Worm (Caenorhabditis elegans): ENCODE results near the gene T05G5.1.

T05G5.1 gene

ce11 chrIII:9743239-9743638 lies at the start of gene T05G5.1:
Gene T05G5.1, minus strand, starts transcription at chrIII:9743339.
- no peak for TF ChIP-seq hmg-1.2 (GFP tag; IDR thresholded peaks at IDR 0.05)
- no peak for TF ChIP-seq mcd-1 (GFP tag; IDR thresholded peaks at IDR 0.05)
- TF ChIP-seq rec-8 (tag; optimal IDR thresholded peaks at IDR 0.05), result no peak
- no peak for TF ChIP-seq ccch-3 (GFP tag; optimal IDR thresholded peaks at IDR 0.05)
- TF ChIP-seq lin-40 (tag; optimal IDR thresholded peaks at IDR 0.05), result no peak
- no peak for TF ChIP-seq ceh-58 (GFP tag; IDR thresholded peaks at IDR 0.05)

ce11 chrIII:9789607-9790073 lies 46.5 kb upstream of the T05G5.1 start, which contains the start of gene R10E11.5:
Gene R10E11.5, minus strand, starts transcription at chrIII:9789657.
- TF ChIP-seq madf-8 (GFP tag; conservative IDR thresholded peaks at IDR 0.05) (no peak), die-1 (tag; optimal IDR thresholded peaks at IDR 0.05) (no peak), ceh-40 (GFP tag; IDR thresholded peaks at IDR 0.05) (no peak), lin-35 (GFP tag; optimal IDR thresholded peaks at IDR 0.05) (no peak), unc-62 (GFP tag; optimal IDR thresholded peaks at IDR 0.05) (no peak), somi-1 (GFP tag; optimal IDR thresholded peaks at IDR 0.05) (no peak), bed-1 (GFP tag; IDR thresholded peaks at IDR 0.05) (no peak), hmg-1.2 (GFP tag; IDR thresholded peaks at IDR 0.05) (no peak), snpc-4 (GFP tag; optimal IDR thresholded peaks at IDR 0.05) (no peak), snpc-4 (tag; optimal IDR thresholded peaks at IDR 0.05) (no peak), akir-1 (GFP tag; optimal IDR thresholded peaks at IDR 0.05) (no peak), F23B12.7 (tag; optimal IDR thresholded peaks at IDR 0.05; ENCODE audit: insufficient read depth) (no peak), mxl-1 (tag; optimal IDR thresholded peaks at IDR 0.05) (no peak), bed-2 (GFP tag; IDR thresholded peaks at IDR 0.05) (no peak), hmg-20 (GFP tag; IDR thresholded peaks at IDR 0.05) (no peak), nfyb-1 (GFP tag; IDR thresholded peaks at IDR 0.05) (no peak), egl-18 (GFP tag; IDR thresholded peaks at IDR 0.05) (no peak), ztf-3 (GFP tag; optimal IDR thresholded peaks at IDR 0.05) (no peak), nhr-80 (tag; optimal IDR thresholded peaks at IDR 0.05) (no peak)

ce11 chrIII:9789083-9789482 lies 45.9 kb upstream of the T05G5.1 start:
- TF ChIP-seq tlf-1 (GFP tag; optimal IDR thresholded peaks at IDR 0.05), result no peak
- TF ChIP-seq nfya-2 (GFP tag; IDR thresholded peaks at IDR 0.05), result no peak
- no peak for TF ChIP-seq C06A6.2 (GFP tag; conservative IDR thresholded peaks at IDR 0.05)
- no peak for TF ChIP-seq him-1 (tag; optimal IDR thresholded peaks at IDR 0.05)
- TF ChIP-seq ceh-27 (GFP tag; optimal IDR thresholded peaks at IDR 0.05), result no peak
- TF ChIP-seq ZK185.1 (tag; optimal IDR thresholded peaks at IDR 0.05; ENCODE audit: poor library complexity, severe bottlenecking), result no peak
- no peak for TF ChIP-seq Y67H2A.10 (GFP tag; conservative IDR thresholded peaks at IDR 0.05)
- no peak for TF ChIP-seq chd-7 (tag; optimal IDR thresholded peaks at IDR 0.05)
- no peak for TF ChIP-seq Y53G8AR.9 (GFP tag; conservative IDR thresholded peaks at IDR 0.05)
- TF ChIP-seq hlh-12 (tag; optimal IDR thresholded peaks at IDR 0.05), result no peak
- no peak for TF ChIP-seq attf-3 (GFP tag; conservative IDR thresholded peaks at IDR 0.05)
- TF ChIP-seq madf-8 (GFP tag; conservative IDR thresholded peaks at IDR 0.05), result no peak
- no peak for TF ChIP-seq efl-1 (GFP tag; optimal IDR thresholded peaks at IDR 0.05)

- TF ChIP-seq let-607 (tag; optimal IDR thresholded peaks at IDR 0.05) (peak; percentile 97 to 98), gei-17 (GFP tag; optimal IDR thresholded peaks at IDR 0.05) (no peak), nfyb-1 (GFP tag; IDR thresholded peaks at IDR 0.05) (no peak), pha-4 (tag; optimal IDR thresholded peaks at IDR 0.05) (no peak), lin-35 (GFP tag; optimal IDR thresholded peaks at IDR 0.05) (no peak), F23B12.7 (tag; optimal IDR thresholded peaks at IDR 0.05; ENCODE audit: insufficient read depth) (no peak), nhr-80 (tag; optimal IDR thresholded peaks at IDR 0.05) (peak; percentile 93), dpff-1 (tag; optimal IDR thresholded peaks at IDR 0.05) (no peak)
Measured at ce11 chrIII:9786776-9787175, 43.6 kb upstream of the T05G5.1 start.

Data from whole organism, young adult.